Fruit fly (Drosophila melanogaster): ENCODE data around the gene CG34273.

DNA sequence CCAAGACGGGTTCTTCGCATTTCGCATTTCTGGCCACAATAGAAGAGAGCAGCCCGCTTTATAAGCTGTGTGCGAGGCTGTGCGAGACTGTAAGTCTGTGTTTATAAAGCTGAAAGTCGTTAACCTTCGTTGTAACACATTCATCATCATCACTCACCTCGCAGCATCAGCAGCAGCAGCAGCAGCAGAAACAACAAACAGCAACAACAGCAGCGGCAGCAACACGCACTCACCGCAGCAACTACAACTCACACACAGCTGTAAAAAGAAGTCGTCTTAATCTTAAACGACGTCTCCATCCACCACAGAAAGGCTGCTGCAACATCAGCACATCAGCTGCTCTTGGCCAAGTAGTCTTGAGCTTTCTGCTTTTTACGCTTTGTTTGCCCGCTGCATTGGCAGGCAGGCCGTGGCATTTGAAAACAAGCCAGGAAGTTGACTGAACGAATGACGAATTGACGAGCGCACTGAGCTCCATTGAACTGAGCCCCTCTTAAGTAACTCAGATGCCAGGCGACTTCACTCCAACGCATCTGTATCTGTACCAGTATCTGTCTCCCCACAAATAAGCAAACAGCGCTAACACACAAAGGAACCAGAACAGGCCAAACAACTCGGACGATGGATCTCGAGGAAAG is 48.1 kb upstream of the CG34273 start:
- no peak for TF ChIP-seq pan (optimal IDR thresholded peaks at IDR 0.05)
- no peak for TF ChIP-seq usp (GFP tag; optimal IDR thresholded peaks at IDR 0.05)
- TF ChIP-seq EcR (GFP tag; optimal IDR thresholded peaks at IDR 0.05), result no peak
